Fruit fly (Drosophila melanogaster) whole organism, prepupa: ENCODE results near the gene DnaJ-H.
A peak's percentile ranks its signal among the peaks of the same experiment; 100 is the strongest.

Experiments used
- Blimp-1 ChIP-seq: fragments of 200-800 bp; sonication (Bioruptor generic); optimal IDR thresholded peaks from 3 replicates; lab custom pipeline; 2017; ENCODE audit warnings: missing biosample characterization, missing genetic modification characterization, mild to moderate bottlenecking, moderate library complexity, missing genetic modification reagents
- CG10631 ChIP-seq: fragments of 200-800 bp; sonication (Bioruptor generic); optimal IDR thresholded peaks from 2 replicates; lab custom pipeline; 2016; ENCODE audit warnings: missing biosample characterization, missing genetic modification characterization
- CG10669 ChIP-seq: fragments of 200-800 bp; sonication (Bioruptor generic); optimal IDR thresholded peaks from 3 replicates; lab custom pipeline; 2018; ENCODE audit warnings: missing biosample characterization, mild to moderate bottlenecking, missing genetic modification characterization, moderate library complexity
- CG11902 ChIP-seq: fragments of 200-800 bp; sonication (Bioruptor generic); optimal IDR thresholded peaks from 3 replicates; lab custom pipeline; 2016; ENCODE audit warnings: missing biosample characterization, missing genetic modification characterization
- CG15336 ChIP-seq: fragments of 200-800 bp; sonication (Bioruptor generic); IDR thresholded peaks from 2 replicates; pipeline ENCODE4 v1.3.6; 2022; ENCODE audit warnings: missing biosample characterization, missing genetic modification characterization
- CG1621 ChIP-seq: fragments of 200-800 bp; sonication (Bioruptor generic); optimal IDR thresholded peaks from 3 replicates; lab custom pipeline; 2018; ENCODE audit warnings: missing biosample characterization, mild to moderate bottlenecking, missing genetic modification characterization
- CG16779 ChIP-seq: fragments of 200-800 bp; sonication (Bioruptor generic); optimal IDR thresholded peaks from 3 replicates; lab custom pipeline; 2017; ENCODE audit warnings: missing biosample characterization, mild to moderate bottlenecking, missing genetic modification characterization
- CG3032 ChIP-seq: fragments of 200-800 bp; optimal IDR thresholded peaks from 2 replicates; lab custom pipeline; 2019; ENCODE audit warnings: missing biosample characterization, mild to moderate bottlenecking, missing genetic modification characterization, moderate library complexity
- CG31627 ChIP-seq: fragments of 200-800 bp; sonication (Bioruptor generic); optimal IDR thresholded peaks from 3 replicates; lab custom pipeline; 2016; ENCODE audit warnings: missing biosample characterization, missing genetic modification characterization
- CG32006 ChIP-seq: fragments of 200-800 bp; sonication (Bioruptor generic); optimal IDR thresholded peaks from 3 replicates; lab custom pipeline; 2017; ENCODE audit warnings: missing biosample characterization, mild to moderate bottlenecking, missing genetic modification characterization
- CG34406 ChIP-seq: fragments of 200-800 bp; sonication (Bioruptor generic); optimal IDR thresholded peaks from 3 replicates; lab custom pipeline; 2016; ENCODE audit warnings: missing biosample characterization, missing genetic modification characterization
- CG3919 ChIP-seq: fragments of 200-800 bp; sonication (Bioruptor generic); optimal IDR thresholded peaks from 3 replicates; lab custom pipeline; 2016; ENCODE audit warnings: missing biosample characterization, missing genetic modification characterization
- CG4318 ChIP-seq: fragments of 200-800 bp; sonication (Bioruptor generic); optimal IDR thresholded peaks from 3 replicates; lab custom pipeline; 2017; ENCODE audit warnings: missing biosample characterization, mild to moderate bottlenecking, missing genetic modification characterization
- CG6163 ChIP-seq: fragments of 200-800 bp; sonication (Bioruptor generic); IDR thresholded peaks from 3 replicates; pipeline ENCODE4 v1.3.6; 2022; ENCODE audit warnings: missing biosample characterization, missing genetic modification characterization
- CG6276 ChIP-seq: fragments of 200-800 bp; sonication (Bioruptor generic); optimal IDR thresholded peaks from 2 replicates; lab custom pipeline; 2017; ENCODE audit warnings: missing biosample characterization, mild to moderate bottlenecking, missing genetic modification characterization
- CG6792 ChIP-seq: fragments of 200-800 bp; sonication (Bioruptor generic); optimal IDR thresholded peaks from 3 replicates; lab custom pipeline; 2016; ENCODE audit warnings: missing biosample characterization, missing genetic modification characterization
- CG6808 ChIP-seq: fragments of 200-800 bp; sonication (Bioruptor generic); optimal IDR thresholded peaks from 3 replicates; lab custom pipeline; 2017; ENCODE audit warnings: missing biosample characterization, missing genetic modification characterization, mild to moderate bottlenecking, moderate library complexity, missing genetic modification reagents
- CG7368 ChIP-seq: fragments of 200-800 bp; sonication (Bioruptor generic); optimal IDR thresholded peaks from 3 replicates; lab custom pipeline; 2016; ENCODE audit warnings: missing biosample characterization, missing genetic modification characterization
- CG8319 ChIP-seq: fragments of 200-800 bp; sonication (Bioruptor generic); optimal IDR thresholded peaks from 3 replicates; lab custom pipeline; 2016; ENCODE audit warnings: missing biosample characterization, missing genetic modification characterization
- CG8632 ChIP-seq: fragments of 200-800 bp; sonication (Bioruptor generic); optimal IDR thresholded peaks from 3 replicates; lab custom pipeline; 2016; ENCODE audit warnings: missing biosample characterization, missing genetic modification characterization
- CG9139 ChIP-seq: fragments of 200-800 bp; sonication (Bioruptor generic); optimal IDR thresholded peaks from 3 replicates; lab custom pipeline; 2017; ENCODE audit warnings: missing biosample characterization, mild to moderate bottlenecking, missing genetic modification characterization
- Eip75B ChIP-seq: fragments of 200-800 bp; sonication (Bioruptor generic); optimal IDR thresholded peaks from 3 replicates; lab custom pipeline; 2016; ENCODE audit warnings: missing biosample characterization, missing genetic modification characterization
- Eip78C ChIP-seq: fragments of 200-800 bp; sonication (Bioruptor generic); peaks from one replicate; lab custom pipeline; 2016; ENCODE audit warnings: missing biosample characterization, missing genetic modification characterization
- Eip93F ChIP-seq: fragments of 200-800 bp; sonication (Bioruptor generic); optimal IDR thresholded peaks from 2 replicates; lab custom pipeline; 2016; ENCODE audit warnings: missing biosample characterization, mild to moderate bottlenecking, missing genetic modification characterization
- Ets96B ChIP-seq: fragments of 200-800 bp; optimal IDR thresholded peaks from 2 replicates; lab custom pipeline; 2019; ENCODE audit warnings: missing biosample characterization, mild to moderate bottlenecking, missing genetic modification characterization, moderate library complexity
- Gug ChIP-seq: fragments of 200-800 bp; sonication (Bioruptor generic); IDR thresholded peaks from 2 replicates; pipeline ENCODE4 v1.3.6; 2022; ENCODE audit warnings: missing biosample characterization, missing genetic modification characterization
- Hr38 ChIP-seq: sonication (Bioruptor generic); optimal IDR thresholded peaks from 2 replicates; lab custom pipeline; 2016; ENCODE audit warnings: missing biosample characterization, missing genetic modification characterization
- Hr39 ChIP-seq: fragments of 200-800 bp; sonication (Bioruptor generic); optimal IDR thresholded peaks from 2 replicates; lab custom pipeline; 2016; ENCODE audit warnings: missing biosample characterization, missing genetic modification characterization
- Hr4 ChIP-seq: fragments of 200-800 bp; sonication (Bioruptor generic); optimal IDR thresholded peaks from 3 replicates; lab custom pipeline; 2016; ENCODE audit warnings: missing biosample characterization, missing genetic modification characterization
- Met ChIP-seq: fragments of 200-800 bp; sonication (Bioruptor generic); optimal IDR thresholded peaks from 3 replicates; lab custom pipeline; 2016; ENCODE audit warnings: missing biosample characterization, missing genetic modification characterization
- OdsH ChIP-seq: fragments of 200-800 bp; sonication (Bioruptor generic); optimal IDR thresholded peaks from 3 replicates; lab custom pipeline; 2016; ENCODE audit warnings: missing biosample characterization, missing genetic modification characterization
- Smox ChIP-seq: fragments of 200-800 bp; sonication (Bioruptor generic); optimal IDR thresholded peaks from 3 replicates; lab custom pipeline; 2016; ENCODE audit warnings: missing biosample characterization, missing genetic modification characterization
- Sox102F ChIP-seq: fragments of 200-800 bp; sonication (Bioruptor generic); optimal IDR thresholded peaks from 2 replicates; lab custom pipeline; 2016; ENCODE audit warnings: missing biosample characterization, mild to moderate bottlenecking, missing genetic modification characterization
- Sox14 ChIP-seq: fragments of 200-800 bp; sonication (Bioruptor generic); optimal IDR thresholded peaks from 3 replicates; lab custom pipeline; 2016; ENCODE audit warnings: missing biosample characterization, missing genetic modification characterization
- Sox15 ChIP-seq: fragments of 200-800 bp; sonication (Bioruptor generic); optimal IDR thresholded peaks from 3 replicates; lab custom pipeline; 2016; ENCODE audit warnings: missing biosample characterization, missing genetic modification characterization
- acj6 ChIP-seq: fragments of 200-800 bp; sonication (Bioruptor generic); optimal IDR thresholded peaks from 3 replicates; lab custom pipeline; 2016; ENCODE audit warnings: missing biosample characterization, missing genetic modification characterization
- cyc ChIP-seq: fragments of 200-800 bp; sonication (Bioruptor generic); optimal IDR thresholded peaks from 3 replicates; lab custom pipeline; 2016; ENCODE audit warnings: missing biosample characterization, missing genetic modification characterization
- dac ChIP-seq: fragments of 200-800 bp; sonication (Bioruptor generic); optimal IDR thresholded peaks from 2 replicates; lab custom pipeline; 2017; ENCODE audit warnings: missing biosample characterization, mild to moderate bottlenecking, missing genetic modification characterization
- dsx ChIP-seq: fragments of 200-800 bp; optimal IDR thresholded peaks from 3 replicates; lab custom pipeline; 2019; ENCODE audit warnings: missing biosample characterization, mild to moderate bottlenecking, missing genetic modification characterization, moderate library complexity; ENCODE audit not compliant: poor library complexity, severe bottlenecking
- fd59A ChIP-seq: fragments of 200-800 bp; sonication (Bioruptor generic); optimal IDR thresholded peaks from 2 replicates; lab custom pipeline; 2017; ENCODE audit warnings: missing biosample characterization, mild to moderate bottlenecking, missing genetic modification characterization, missing genetic modification reagents
- fkh ChIP-seq: fragments of 200-800 bp; sonication (Bioruptor generic); optimal IDR thresholded peaks from 3 replicates; lab custom pipeline; 2017; ENCODE audit warnings: missing biosample characterization, mild to moderate bottlenecking, missing genetic modification characterization, moderate library complexity
- lz ChIP-seq: fragments of 200-800 bp; sonication (Bioruptor generic); optimal IDR thresholded peaks from 3 replicates; lab custom pipeline; 2016; ENCODE audit warnings: missing biosample characterization, missing genetic modification characterization
- net ChIP-seq: fragments of 200-800 bp; sonication (Bioruptor generic); optimal IDR thresholded peaks from 3 replicates; lab custom pipeline; 2016; ENCODE audit warnings: missing biosample characterization, missing genetic modification characterization
- pdm3 ChIP-seq: fragments of 200-800 bp; sonication (Bioruptor generic); optimal IDR thresholded peaks from 3 replicates; lab custom pipeline; 2016; ENCODE audit warnings: missing biosample characterization, missing genetic modification characterization
- spab ChIP-seq: fragments of 200-800 bp; sonication (Bioruptor generic); optimal IDR thresholded peaks from 2 replicates; lab custom pipeline; 2017; ENCODE audit warnings: missing biosample characterization, mild to moderate bottlenecking, missing genetic modification characterization, missing genetic modification reagents
- svp ChIP-seq: fragments of 200-800 bp; sonication (Bioruptor generic); peaks from one replicate; lab custom pipeline; 2016; ENCODE audit warnings: missing biosample characterization, missing genetic modification characterization
- topi ChIP-seq: fragments of 200-800 bp; sonication (Bioruptor generic); optimal IDR thresholded peaks from 3 replicates; lab custom pipeline; 2016; ENCODE audit warnings: missing biosample characterization, missing genetic modification characterization
- vri ChIP-seq: fragments of 200-800 bp; sonication (Bioruptor generic); optimal IDR thresholded peaks from 3 replicates; lab custom pipeline; 2016; ENCODE audit warnings: missing biosample characterization, mild to moderate bottlenecking, missing genetic modification characterization

The DnaJ-H gene

dm6 chr2L:13146254-13146653 lies 19.6 kb downstream of the DnaJ-H start (continued):
- TF ChIP-seq Met, result peak; percentile 18
- TF ChIP-seq Sox14 (GFP tag; lab: Kevin White, UChicago), result peak; percentile 16
- TF ChIP-seq Sox15 (GFP tag; lab: Kevin White, UChicago), result no peak
- peak; percentile 11 for TF ChIP-seq Smox (GFP tag; lab: Kevin White, UChicago)
- TF ChIP-seq OdsH, result peak; percentile 26
- TF ChIP-seq Hr39 (GFP tag; lab: Kevin White, UChicago), result no peak
- TF ChIP-seq fkh, result no peak
- TF ChIP-seq CG8632 (GFP tag; lab: Kevin White, UChicago), result peak; percentile 33
- TF ChIP-seq lz (GFP tag; lab: Kevin White, UChicago), result no peak
- TF ChIP-seq CG11902 (GFP tag; lab: Kevin White, UChicago), result peak; percentile 4
- TF ChIP-seq Eip78C, result peak; percentile 48
- TF ChIP-seq topi (GFP tag; lab: Kevin White, UChicago), result peak; percentile 27
- no peak for TF ChIP-seq Gug (GFP tag; lab: Robert Waterston, UW)

dm6 chr2L:13145035-13145683 lies 20.7 kb downstream of the DnaJ-H start:
- TF ChIP-seq CG9139 (GFP tag; lab: Kevin White, UChicago) (no peak), CG4318 (GFP tag; lab: Kevin White, UChicago) (no peak), CG10669 (no peak), CG34406 (GFP tag; lab: Kevin White, UChicago) (no peak), CG15336 (peak; percentile 80), Ets96B (tag; lab: Kevin White, UChicago) (peak; percentile 15), net (GFP tag; lab: Kevin White, UChicago) (peak; percentile 27), Eip75B (no peak), dac (GFP tag; lab: Kevin White, UChicago) (no peak), Hr39 (GFP tag; lab: Kevin White, UChicago) (peak; percentile 52), Hr4 (GFP tag; lab: Kevin White, UChicago) (peak; percentile 75), CG31627 (peak; percentile 28), Eip78C (peak; percentile 69), CG6276 (peak; percentile 44), Blimp-1 (GFP tag; lab: Kevin White, UChicago) (no peak), CG8319 (GFP tag; lab: Kevin White, UChicago) (no peak), spab (no peak), pdm3 (peak; percentile 43), Hr38 (no peak), CG6163 (GFP tag; lab: Robert Waterston, UW) (no peak; the same call in 2 of the 3 replicates), cyc (GFP tag; lab: Kevin White, UChicago) (peak; percentile 17), CG6792 (GFP tag; lab: Kevin White, UChicago) (peak; percentile 26), Sox102F (GFP tag; lab: Kevin White, UChicago) (no peak), CG8632 (GFP tag; lab: Kevin White, UChicago) (no peak), dsx (GFP tag; lab: Kevin White, UChicago) (no peak), CG3919 (GFP tag; lab: Kevin White, UChicago) (peak; percentile 54), Sox15 (GFP tag; lab: Kevin White, UChicago) (no peak), CG7368 (GFP tag; lab: Kevin White, UChicago) (no peak), CG10631 (GFP tag; lab: Kevin White, UChicago) (peak; percentile 5), Met (peak; percentile 43), fd59A (GFP tag; lab: Kevin White, UChicago) (no peak), Smox (GFP tag; lab: Kevin White, UChicago) (peak; percentile 23), OdsH (peak; percentile 29), Eip93F (GFP tag; lab: Kevin White, UChicago) (no peak), CG16779 (tag; lab: Kevin White, UChicago) (no peak), CG1621 (tag; lab: Kevin White, UChicago) (no peak), vri (GFP tag; lab: Kevin White, UChicago) (no peak), CG6808 (GFP tag; lab: Kevin White, UChicago) (no peak), acj6 (GFP tag; lab: Kevin White, UChicago) (peak; percentile 21), CG32006 (GFP tag; lab: Kevin White, UChicago) (peak; percentile 61), topi (GFP tag; lab: Kevin White, UChicago) (peak; percentile 36), fkh (peak; percentile 45), svp (GFP tag; lab: Kevin White, UChicago) (peak; percentile 50), CG11902 (GFP tag; lab: Kevin White, UChicago) (no peak), CG3032 (no peak), Sox14 (GFP tag; lab: Kevin White, UChicago) (peak; percentile 1)
